Worm (Caenorhabditis elegans) whole organism, young adult: ENCODE data around the gene fbxa-114.

ENCODE experiments used
- B0019.2 ChIP-seq: fragments of 200-800 bp; sonication (Bioruptor generic); conservative IDR thresholded peaks from 2 replicates; pipeline ENCODE4 v1.3.6; 2022; ENCODE audit warnings: missing genetic modification reagents, missing genetic modification characterization, missing compliant biosample characterization
- B0261.1 ChIP-seq: sonication (generic microtip); optimal IDR thresholded peaks from 2 replicates; lab custom pipeline; 2016; ENCODE audit warnings: mild to moderate bottlenecking, missing genetic modification characterization, moderate library complexity, missing compliant biosample characterization
- B0336.3 ChIP-seq: fragments of 200-800 bp; sonication (Bioruptor generic); IDR thresholded peaks from 2 replicates; pipeline ENCODE4 v1.3.6; 2022; ENCODE audit warnings: missing genetic modification characterization, missing compliant biosample characterization
- F22D6.2 ChIP-seq: sonication (generic microtip); optimal IDR thresholded peaks from 2 replicates; lab custom pipeline; 2016; ENCODE audit warnings: mild to moderate bottlenecking, missing genetic modification characterization, missing compliant biosample characterization
- F55B11.4 ChIP-seq: sonication (generic microtip); optimal IDR thresholded peaks from 2 replicates; lab custom pipeline; 2016; ENCODE audit warnings: missing compliant biosample characterization, missing genetic modification characterization, borderline replicate concordance; ENCODE audit not compliant: insufficient read depth
- T26A5.8 ChIP-seq: sonication (generic microtip); optimal IDR thresholded peaks from 2 replicates; lab custom pipeline; 2016; ENCODE audit warnings: missing genetic modification characterization, missing compliant biosample characterization
- Y53F4B.3 ChIP-seq: fragments of 200-800 bp; sonication (Bioruptor generic); IDR thresholded peaks from 2 replicates; pipeline ENCODE4 v1.3.6; 2022; ENCODE audit warnings: missing genetic modification reagents, missing genetic modification characterization, missing compliant biosample characterization
- Y53G8AR.9 ChIP-seq: fragments of 200-800 bp; sonication (Bioruptor generic); conservative IDR thresholded peaks from 2 replicates; pipeline ENCODE4 v1.3.6; 2022; ENCODE audit warnings: missing genetic modification reagents, missing genetic modification characterization, missing compliant biosample characterization
- Y79H2A.3 ChIP-seq: fragments of 200-800 bp; sonication (Bioruptor generic); conservative IDR thresholded peaks from 2 replicates; pipeline ENCODE4 v1.3.6; 2022; ENCODE audit warnings: missing genetic modification reagents, missing genetic modification characterization, missing compliant biosample characterization
- Y95B8A.8 ChIP-seq: fragments of 200-800 bp; sonication (Bioruptor generic); IDR thresholded peaks from 2 replicates; pipeline ENCODE4 v1.3.6; 2022; ENCODE audit warnings: missing genetic modification reagents, missing genetic modification characterization, missing compliant biosample characterization
- atf-7 ChIP-seq: sonication (generic microtip); optimal IDR thresholded peaks from 2 replicates; lab custom pipeline; 2017; ENCODE audit warnings: mild to moderate bottlenecking, missing genetic modification characterization, missing compliant biosample characterization
- attf-6 ChIP-seq: fragments of 200-800 bp; sonication (Bioruptor generic); IDR thresholded peaks from 2 replicates; pipeline ENCODE4 v1.3.6; 2022; ENCODE audit warnings: missing genetic modification reagents, missing genetic modification characterization, missing compliant biosample characterization
- bed-2 ChIP-seq: fragments of 200-800 bp; sonication (Bioruptor generic); IDR thresholded peaks from 2 replicates; pipeline ENCODE4 v1.3.6; 2022; ENCODE audit warnings: missing genetic modification reagents, missing genetic modification characterization, missing compliant biosample characterization
- cebp-1 ChIP-seq, 2 experiments: fragments of 200-800 bp in 1 of 2; sonication (Bioruptor generic) in 1 of 2; sonication (generic microtip) in 1 of 2; IDR thresholded peaks in 1 of 2; optimal IDR thresholded peaks in 1 of 2; 2 replicates each; pipeline versions ENCODE4 v1.3.6 to Lab custom; 2017 to 2022; ENCODE audit warnings: missing compliant biosample characterization in 2 of 2, missing genetic modification characterization in 2 of 2, mild to moderate bottlenecking in 1 of 2, missing genetic modification reagents in 1 of 2, moderate library complexity in 1 of 2
- ceh-27 ChIP-seq: fragments of 200-800 bp; sonication (Bioruptor generic); optimal IDR thresholded peaks from 2 replicates; lab custom pipeline; 2018; ENCODE audit warnings: mild to moderate bottlenecking, missing genetic modification characterization, moderate library complexity, missing compliant biosample characterization
- ceh-58 ChIP-seq: fragments of 200-800 bp; sonication (Bioruptor generic); IDR thresholded peaks from 2 replicates; pipeline ENCODE4 v1.3.6; 2022; ENCODE audit warnings: missing genetic modification characterization, missing compliant biosample characterization
- ceh-91 ChIP-seq: fragments of 200-800 bp; sonication (Bioruptor generic); IDR thresholded peaks from 2 replicates; pipeline ENCODE4 v1.3.6; 2022; ENCODE audit warnings: missing genetic modification reagents, missing genetic modification characterization, missing compliant biosample characterization
- dox-1 ChIP-seq: fragments of 200-800 bp; sonication (Bioruptor generic); IDR thresholded peaks from 2 replicates; pipeline ENCODE4 v1.3.6; 2022; ENCODE audit warnings: missing genetic modification reagents, missing genetic modification characterization, missing compliant biosample characterization
- dpff-1 ChIP-seq: sonication (generic microtip); optimal IDR thresholded peaks from 2 replicates; lab custom pipeline; 2017; ENCODE audit warnings: mild to moderate bottlenecking, missing genetic modification characterization, missing compliant biosample characterization
- dpl-1 ChIP-seq: fragments of 150-350 bp; optimal IDR thresholded peaks from 2 replicates; lab custom pipeline; 2014; ENCODE audit warnings: missing biosample characterization, missing genetic modification reagents, missing genetic modification characterization
- ets-4 ChIP-seq: fragments of 200-800 bp; sonication (Bioruptor generic); optimal IDR thresholded peaks from 2 replicates; lab custom pipeline; 2018; ENCODE audit warnings: mild to moderate bottlenecking, missing genetic modification characterization, missing compliant biosample characterization
- fkh-3 ChIP-seq: sonication (generic microtip); optimal IDR thresholded peaks from 2 replicates; lab custom pipeline; 2016; ENCODE audit warnings: mild to moderate bottlenecking, missing genetic modification characterization, missing compliant biosample characterization
- gei-17 ChIP-seq: fragments of 200-800 bp; sonication (Bioruptor generic); optimal IDR thresholded peaks from 2 replicates; lab custom pipeline; 2018; ENCODE audit warnings: mild to moderate bottlenecking, missing genetic modification characterization, missing compliant biosample characterization
- hlh-26 ChIP-seq: fragments of 200-800 bp; sonication (Bioruptor generic); conservative IDR thresholded peaks from 2 replicates; pipeline ENCODE4 v1.3.6; 2022; ENCODE audit warnings: missing genetic modification reagents, missing genetic modification characterization, missing compliant biosample characterization
- hsf-1 ChIP-seq: fragments of 200-800 bp; sonication (Bioruptor generic); IDR thresholded peaks from 2 replicates; pipeline ENCODE4 v1.3.6; 2022; ENCODE audit warnings: missing genetic modification reagents, missing genetic modification characterization, missing compliant biosample characterization
- lag-1 ChIP-seq: fragments of 200-800 bp; sonication (Bioruptor generic); IDR thresholded peaks from 2 replicates; pipeline ENCODE4 v1.3.6; 2022; ENCODE audit warnings: missing genetic modification reagents, missing genetic modification characterization, missing compliant biosample characterization
- let-526 ChIP-seq: fragments of 200-800 bp; sonication (Bioruptor generic); IDR thresholded peaks from 2 replicates; pipeline ENCODE4 v1.3.6; 2022; ENCODE audit warnings: missing genetic modification reagents, missing genetic modification characterization, missing compliant biosample characterization
- let-607 ChIP-seq, 2 experiments: fragments of 200-800 bp in 1 of 2; sonication (Bioruptor generic) in 1 of 2; sonication (generic microtip) in 1 of 2; optimal IDR thresholded peaks; 2 replicates each; lab custom pipeline; 2016 to 2018; ENCODE audit warnings: mild to moderate bottlenecking in 2 of 2, missing compliant biosample characterization in 2 of 2, missing genetic modification characterization in 2 of 2, moderate library complexity in 2 of 2, missing genotype in 1 of 2
- lin-35 ChIP-seq, 3 experiments: fragments of 150-350 bp in 2 of 3; sonication (generic microtip) in 1 of 3; optimal IDR thresholded peaks; 2 replicates each; lab custom pipeline; 2014 to 2018; ENCODE audit warnings: missing biosample characterization in 3 of 3, missing genetic modification characterization in 3 of 3, missing genetic modification reagents in 3 of 3
- lsy-27 ChIP-seq: sonication (generic microtip); optimal IDR thresholded peaks from 2 replicates; lab custom pipeline; 2017; ENCODE audit warnings: missing genetic modification characterization, mild to moderate bottlenecking, missing compliant biosample characterization, antibody characterized with exemption, missing genotype, borderline replicate concordance; ENCODE audit not compliant: insufficient read depth
- mcd-1 ChIP-seq: fragments of 200-800 bp; sonication (Bioruptor generic); IDR thresholded peaks from 2 replicates; pipeline ENCODE4 v1.3.6; 2022; ENCODE audit warnings: missing genetic modification reagents, missing genetic modification characterization, missing compliant biosample characterization
- mel-28 ChIP-seq: sonication (generic microtip); optimal IDR thresholded peaks from 2 replicates; lab custom pipeline; 2016; ENCODE audit warnings: borderline replicate concordance, mild to moderate bottlenecking, missing genetic modification characterization, missing compliant biosample characterization
- nfya-2 ChIP-seq: fragments of 200-800 bp; sonication (Bioruptor generic); IDR thresholded peaks from 2 replicates; pipeline ENCODE4 v1.3.6; 2022; ENCODE audit warnings: missing genetic modification reagents, missing genetic modification characterization, missing compliant biosample characterization
- nhr-90 ChIP-seq: sonication (generic microtip); optimal IDR thresholded peaks from 2 replicates; lab custom pipeline; 2016; ENCODE audit warnings: missing genotype, mild to moderate bottlenecking, missing genetic modification characterization, missing compliant biosample characterization
- repo-1 ChIP-seq: sonication (generic microtip); optimal IDR thresholded peaks from 2 replicates; lab custom pipeline; 2017; ENCODE audit warnings: mild to moderate bottlenecking, missing genetic modification characterization, missing compliant biosample characterization
- snpc-3.4 ChIP-seq: sonication (generic microtip); optimal IDR thresholded peaks from 2 replicates; lab custom pipeline; 2017; ENCODE audit warnings: missing genetic modification characterization, mild to moderate bottlenecking, missing compliant biosample characterization, antibody characterized with exemption, moderate library complexity, missing genotype, missing genetic modification reagents
- snpc-4 ChIP-seq, 5 experiments: fragments of 150-350 bp in 1 of 5; sonication (generic microtip) in 4 of 5; optimal IDR thresholded peaks; 2 replicates each; lab custom pipeline; 2014 to 2018; ENCODE audit warnings: missing genetic modification characterization in 5 of 5, missing biosample characterization in 3 of 5, antibody characterized with exemption in 2 of 5, mild to moderate bottlenecking in 2 of 5, missing compliant biosample characterization in 2 of 5, missing genotype in 2 of 5, moderate library complexity in 2 of 5, missing genetic modification reagents in 1 of 5
- tbx-9 ChIP-seq: sonication (generic microtip); optimal IDR thresholded peaks from 2 replicates; lab custom pipeline; 2016; ENCODE audit warnings: borderline replicate concordance, missing genetic modification characterization, inconsistent platforms, missing compliant biosample characterization
- tlf-1 ChIP-seq: fragments of 200-800 bp; sonication (Bioruptor generic); optimal IDR thresholded peaks from 2 replicates; lab custom pipeline; 2018; ENCODE audit warnings: mild to moderate bottlenecking, missing genetic modification characterization, missing compliant biosample characterization
- unc-62 ChIP-seq: fragments of 150-350 bp; optimal IDR thresholded peaks from 2 replicates; lab custom pipeline; 2014; ENCODE audit warnings: missing biosample characterization, missing genetic modification reagents, missing genetic modification characterization
- zim-3 ChIP-seq: sonication (generic microtip); optimal IDR thresholded peaks from 2 replicates; lab custom pipeline; 2017; ENCODE audit warnings: mild to moderate bottlenecking, missing genetic modification characterization, moderate library complexity, missing compliant biosample characterization
- ztf-18 ChIP-seq: sonication (generic microtip); optimal IDR thresholded peaks from 2 replicates; lab custom pipeline; 2016; ENCODE audit warnings: missing genotype, mild to moderate bottlenecking, missing genetic modification characterization, missing compliant biosample characterization
- ztf-3 ChIP-seq: fragments of 200-800 bp; sonication (Bioruptor generic); optimal IDR thresholded peaks from 2 replicates; lab custom pipeline; 2018; ENCODE audit warnings: mild to moderate bottlenecking, missing genetic modification characterization, missing compliant biosample characterization

fbxa-114 gene

DNA sequence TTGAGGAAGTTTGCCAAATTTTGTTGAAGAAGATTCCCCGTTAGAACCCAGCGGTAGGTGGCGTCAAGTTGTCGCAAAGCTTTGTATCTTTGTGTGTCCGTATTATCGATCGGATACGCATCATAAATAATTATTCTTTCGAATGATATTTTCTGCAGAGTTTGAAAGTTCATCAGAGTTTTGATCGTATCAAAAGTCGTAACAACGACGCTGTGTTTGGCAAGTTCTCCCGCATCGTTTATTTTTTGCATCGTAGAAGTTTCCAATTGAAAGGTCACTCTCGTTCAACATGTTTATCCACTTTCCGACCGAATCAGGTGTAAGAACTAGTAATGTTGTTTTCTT is 38.3 kb upstream of the fbxa-114 start (continued):
- peak; percentile 87 for TF ChIP-seq Y53G8AR.9 (GFP tag; lab: Robert Waterston, UW)
- no peak for TF ChIP-seq ceh-58 (GFP tag; lab: Robert Waterston, UW)
- TF ChIP-seq dox-1 (GFP tag; lab: Robert Waterston, UW), result peak; percentile 42; the same call in 1 of the 2 replicates
- TF ChIP-seq, all 124 proteins: peak for 12

DNA sequence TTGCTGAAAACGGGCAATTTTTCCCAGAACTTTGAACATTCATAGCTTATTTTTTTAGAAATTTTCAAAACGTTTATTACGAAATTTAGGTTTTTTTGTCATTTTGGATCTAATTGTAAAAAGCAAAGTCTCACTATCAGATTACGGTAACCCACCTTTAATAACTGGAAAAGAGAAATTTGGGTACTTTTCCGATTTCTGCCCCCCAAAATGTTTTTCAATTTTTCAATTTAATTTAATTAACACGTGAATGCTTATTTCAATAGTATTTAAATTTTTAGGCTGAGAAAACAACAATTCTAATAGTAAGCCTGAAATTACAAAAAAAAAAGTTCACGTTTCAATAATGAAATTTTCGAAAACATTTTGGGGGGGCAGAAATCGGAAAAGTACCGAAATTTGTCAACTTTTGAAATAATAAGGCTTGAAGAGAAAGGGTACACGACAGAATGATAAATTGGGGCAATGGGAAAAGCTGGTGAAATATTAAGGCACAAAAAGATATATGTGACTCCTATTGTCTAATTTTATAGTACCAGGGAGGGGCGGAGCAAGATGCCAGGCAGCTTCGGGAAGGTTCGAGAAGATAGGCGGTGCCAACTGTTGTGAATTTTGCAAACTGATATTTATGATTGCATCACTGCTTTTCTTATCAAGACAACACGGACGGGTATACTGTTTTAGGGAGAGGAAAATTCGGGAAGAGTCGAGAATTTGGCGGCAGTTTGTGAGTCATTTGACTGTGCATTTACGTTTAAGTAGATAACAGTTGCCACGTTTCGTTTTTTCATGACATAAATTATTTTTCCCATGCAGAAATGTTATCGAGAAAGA is 37.1 kb upstream of the fbxa-114 start, which contains the start of gene F19B2.5:
F19B2.5 (minus strand) TSS at position 107 of the 834 bp plus-strand sequence.
- TF ChIP-seq F22D6.2 (tag; lab: Kevin White, UChicago) (no peak), tlf-1 (GFP tag; lab: Kevin White, UChicago) (peak; percentile 66), lin-35 (GFP tag; optimal IDR thresholded peaks at IDR 0.05; lab: Kevin White, UChicago) (no peak), fkh-3 (tag; lab: Kevin White, UChicago) (no peak), B0261.1 (tag; lab: Kevin White, UChicago) (no peak), zim-3 (tag; lab: Kevin White, UChicago) (peak; percentile 56), let-607 (tag; optimal IDR thresholded peaks at IDR 0.05; lab: Kevin White, UChicago) (peak; percentile 83 to 95), hlh-26 (GFP tag; lab: Robert Waterston, UW) (no peak), repo-1 (tag; lab: Kevin White, UChicago) (peak; percentile 0), T26A5.8 (no peak), nfya-2 (GFP tag; lab: Robert Waterston, UW) (no peak), let-526 (GFP tag; lab: Robert Waterston, UW) (peak; percentile 36; the same call in 1 of the 2 replicates), hsf-1 (GFP tag; lab: Robert Waterston, UW) (peak; percentile 97), ets-4 (GFP tag; lab: Kevin White, UChicago) (peak; percentile 90), snpc-4 (GFP tag; optimal IDR thresholded peaks at IDR 0.05; lab: Kevin White, UChicago) (no peak), snpc-4 (tag; optimal IDR thresholded peaks at IDR 0.05; lab: Kevin White, UChicago) (no peak), ceh-58 (GFP tag; lab: Robert Waterston, UW) (no peak), Y79H2A.3 (GFP tag; lab: Robert Waterston, UW) (no peak), unc-62 (peak; percentile 61), tbx-9 (tag; lab: Kevin White, UChicago) (no peak), attf-6 (GFP tag; lab: Robert Waterston, UW) (no peak), nhr-90 (tag; lab: Kevin White, UChicago) (peak; percentile 11), Y95B8A.8 (no peak), gei-17 (peak; percentile 51), ceh-91 (GFP tag; lab: Robert Waterston, UW) (no peak), Y53F4B.3 (GFP tag; lab: Robert Waterston, UW) (no peak), ztf-18 (peak; percentile 7), ztf-3 (GFP tag; lab: Kevin White, UChicago) (peak; percentile 68), cebp-1 (GFP tag; IDR thresholded peaks at IDR 0.05; lab: Robert Waterston, UW) (no peak), cebp-1 (tag; optimal IDR thresholded peaks at IDR 0.05; lab: Kevin White, UChicago) (peak; percentile 50), dox-1 (GFP tag; lab: Robert Waterston, UW) (peak; percentile 60; the same call in 1 of the 2 replicates), ceh-27 (GFP tag; lab: Kevin White, UChicago) (no peak), atf-7 (tag; lab: Kevin White, UChicago) (peak; percentile 95), F55B11.4 (tag; lab: Kevin White, UChicago) (no peak), bed-2 (GFP tag; lab: Robert Waterston, UW) (no peak), dpff-1 (tag; lab: Kevin White, UChicago) (peak; percentile 47), B0336.3 (GFP tag; lab: Robert Waterston, UW) (peak; percentile 81), B0019.2 (GFP tag; lab: Robert Waterston, UW) (no peak), lag-1 (GFP tag; lab: Robert Waterston, UW) (no peak), mel-28 (tag; lab: Kevin White, UChicago) (no peak), lsy-27 (tag; lab: Kevin White, UChicago) (no peak), mcd-1 (GFP tag; lab: Robert Waterston, UW) (peak; percentile 41; the same call in 1 of the 2 replicates), snpc-3.4 (no peak), dpl-1 (GFP tag; lab: Kevin White, UChicago) (no peak)
